Worm (Caenorhabditis elegans) whole organism, young adult: ENCODE data around the gene C27F2.4.
A peak's percentile ranks its signal among the peaks of the same experiment; 100 is the strongest.

ENCODE experiments used
- C06A6.2 ChIP-seq: fragments of 200-800 bp; sonication (Bioruptor generic); conservative IDR thresholded peaks from 2 replicates; pipeline ENCODE4 v1.3.6; 2022; ENCODE audit warnings: missing genetic modification characterization, missing compliant biosample characterization
- F23B12.7 ChIP-seq: sonication (generic microtip); optimal IDR thresholded peaks from 2 replicates; lab custom pipeline; 2017; ENCODE audit warnings: missing genetic modification characterization, mild to moderate bottlenecking, missing compliant biosample characterization, antibody characterized with exemption, moderate library complexity; ENCODE audit not compliant: insufficient read depth
- F39B2.1 ChIP-seq: fragments of 200-800 bp; sonication (Bioruptor generic); IDR thresholded peaks from 2 replicates; pipeline ENCODE4 v1.3.6; 2022; ENCODE audit warnings: missing genetic modification reagents, missing genetic modification characterization, missing compliant biosample characterization
- F55B11.4 ChIP-seq: sonication (generic microtip); optimal IDR thresholded peaks from 2 replicates; lab custom pipeline; 2016; ENCODE audit warnings: missing compliant biosample characterization, missing genetic modification characterization, borderline replicate concordance; ENCODE audit not compliant: insufficient read depth
- K12H6.12 ChIP-seq: fragments of 200-800 bp; sonication (Bioruptor generic); optimal IDR thresholded peaks from 2 replicates; lab custom pipeline; 2018; ENCODE audit warnings: mild to moderate bottlenecking, missing genetic modification characterization, missing compliant biosample characterization
- Y53F4B.3 ChIP-seq: fragments of 200-800 bp; sonication (Bioruptor generic); IDR thresholded peaks from 2 replicates; pipeline ENCODE4 v1.3.6; 2022; ENCODE audit warnings: missing genetic modification reagents, missing genetic modification characterization, missing compliant biosample characterization
- ZK185.1 ChIP-seq: sonication (generic microtip); optimal IDR thresholded peaks from 2 replicates; lab custom pipeline; 2016; ENCODE audit warnings: mild to moderate bottlenecking, missing genetic modification characterization, missing compliant biosample characterization; ENCODE audit not compliant: poor library complexity, severe bottlenecking
- akir-1 ChIP-seq: fragments of 200-800 bp; sonication (Bioruptor generic); optimal IDR thresholded peaks from 2 replicates; lab custom pipeline; 2018; ENCODE audit warnings: mild to moderate bottlenecking, missing genetic modification characterization, moderate library complexity, missing compliant biosample characterization
- ama-1 ChIP-seq, 3 experiments: fragments of 150-350 bp in 1 of 3; sonication (generic microtip) in 2 of 3; optimal IDR thresholded peaks; 2 replicates each; lab custom pipeline; 2014 to 2018; ENCODE audit warnings: missing biosample characterization in 2 of 3, missing genetic modification characterization in 2 of 3, missing genetic modification reagents in 2 of 3
- aptf-2 ChIP-seq: fragments of 200-800 bp; sonication (Bioruptor generic); conservative IDR thresholded peaks from 2 replicates; pipeline ENCODE4 v1.3.6; 2022; ENCODE audit warnings: missing genetic modification reagents, missing genetic modification characterization, missing compliant biosample characterization
- atf-7 ChIP-seq: sonication (generic microtip); optimal IDR thresholded peaks from 2 replicates; lab custom pipeline; 2017; ENCODE audit warnings: mild to moderate bottlenecking, missing genetic modification characterization, missing compliant biosample characterization
- attf-6 ChIP-seq: fragments of 200-800 bp; sonication (Bioruptor generic); IDR thresholded peaks from 2 replicates; pipeline ENCODE4 v1.3.6; 2022; ENCODE audit warnings: missing genetic modification reagents, missing genetic modification characterization, missing compliant biosample characterization
- bed-1 ChIP-seq: fragments of 200-800 bp; sonication (Bioruptor generic); IDR thresholded peaks from 2 replicates; pipeline ENCODE4 v1.3.6; 2022; ENCODE audit warnings: missing genetic modification reagents, missing genetic modification characterization, missing compliant biosample characterization
- cebp-2 ChIP-seq: fragments of 200-800 bp; sonication (Bioruptor generic); IDR thresholded peaks from 2 replicates; pipeline ENCODE4 v1.3.6; 2022; ENCODE audit warnings: missing genetic modification characterization, missing compliant biosample characterization
- ceh-100 ChIP-seq: fragments of 200-800 bp; sonication (Bioruptor generic); IDR thresholded peaks from 2 replicates; pipeline ENCODE4 v1.3.6; 2022; ENCODE audit warnings: missing genetic modification reagents, missing genetic modification characterization, missing compliant biosample characterization
- ceh-27 ChIP-seq: fragments of 200-800 bp; sonication (Bioruptor generic); optimal IDR thresholded peaks from 2 replicates; lab custom pipeline; 2018; ENCODE audit warnings: mild to moderate bottlenecking, missing genetic modification characterization, moderate library complexity, missing compliant biosample characterization
- ceh-40 ChIP-seq: fragments of 200-800 bp; sonication (Bioruptor generic); IDR thresholded peaks from 2 replicates; pipeline ENCODE4 v1.3.6; 2022; ENCODE audit warnings: missing genetic modification characterization, missing compliant biosample characterization
- ceh-58 ChIP-seq: fragments of 200-800 bp; sonication (Bioruptor generic); IDR thresholded peaks from 2 replicates; pipeline ENCODE4 v1.3.6; 2022; ENCODE audit warnings: missing genetic modification characterization, missing compliant biosample characterization
- ceh-79 ChIP-seq: sonication (generic microtip); optimal IDR thresholded peaks from 2 replicates; lab custom pipeline; 2017; ENCODE audit warnings: mild to moderate bottlenecking, missing genetic modification characterization, missing compliant biosample characterization
- dpff-1 ChIP-seq: sonication (generic microtip); optimal IDR thresholded peaks from 2 replicates; lab custom pipeline; 2017; ENCODE audit warnings: mild to moderate bottlenecking, missing genetic modification characterization, missing compliant biosample characterization
- egrh-3 ChIP-seq: fragments of 200-800 bp; sonication (Bioruptor generic); IDR thresholded peaks from 2 replicates; pipeline ENCODE4 v1.3.6; 2022; ENCODE audit warnings: missing genetic modification reagents, missing genetic modification characterization, missing compliant biosample characterization
- gei-17 ChIP-seq: fragments of 200-800 bp; sonication (Bioruptor generic); optimal IDR thresholded peaks from 2 replicates; lab custom pipeline; 2018; ENCODE audit warnings: mild to moderate bottlenecking, missing genetic modification characterization, missing compliant biosample characterization
- hlh-12 ChIP-seq: sonication (generic microtip); optimal IDR thresholded peaks from 2 replicates; lab custom pipeline; 2016; ENCODE audit warnings: missing genetic modification characterization, missing compliant biosample characterization
- hmg-1.2 ChIP-seq: fragments of 200-800 bp; sonication (Bioruptor generic); IDR thresholded peaks from 2 replicates; pipeline ENCODE4 v1.3.6; 2022; ENCODE audit warnings: missing genetic modification reagents, missing genetic modification characterization, missing compliant biosample characterization
- hsf-1 ChIP-seq: fragments of 200-800 bp; sonication (Bioruptor generic); IDR thresholded peaks from 2 replicates; pipeline ENCODE4 v1.3.6; 2022; ENCODE audit warnings: missing genetic modification reagents, missing genetic modification characterization, missing compliant biosample characterization
- lin-35 ChIP-seq, 3 experiments: fragments of 150-350 bp in 2 of 3; sonication (generic microtip) in 1 of 3; optimal IDR thresholded peaks; 2 replicates each; lab custom pipeline; 2014 to 2018; ENCODE audit warnings: missing biosample characterization in 3 of 3, missing genetic modification characterization in 3 of 3, missing genetic modification reagents in 3 of 3
- lin-40 ChIP-seq: sonication (generic microtip); optimal IDR thresholded peaks from 2 replicates; lab custom pipeline; 2016; ENCODE audit warnings: missing genetic modification characterization, mild to moderate bottlenecking, missing compliant biosample characterization, missing genotype, missing genetic modification reagents
- madf-10 ChIP-seq: sonication (generic microtip); optimal IDR thresholded peaks from 2 replicates; lab custom pipeline; 2016; ENCODE audit warnings: mild to moderate bottlenecking, missing genetic modification characterization, missing compliant biosample characterization
- madf-6 ChIP-seq: fragments of 200-800 bp; sonication (Bioruptor generic); IDR thresholded peaks from 2 replicates; pipeline ENCODE4 v1.3.6; 2022; ENCODE audit warnings: missing genetic modification reagents, missing genetic modification characterization, missing compliant biosample characterization
- madf-8 ChIP-seq: fragments of 200-800 bp; sonication (Bioruptor generic); conservative IDR thresholded peaks from 2 replicates; pipeline ENCODE4 v1.3.6; 2022; ENCODE audit warnings: missing genetic modification reagents, missing genetic modification characterization, missing compliant biosample characterization
- mcd-1 ChIP-seq: fragments of 200-800 bp; sonication (Bioruptor generic); IDR thresholded peaks from 2 replicates; pipeline ENCODE4 v1.3.6; 2022; ENCODE audit warnings: missing genetic modification reagents, missing genetic modification characterization, missing compliant biosample characterization
- mel-28 ChIP-seq: sonication (generic microtip); optimal IDR thresholded peaks from 2 replicates; lab custom pipeline; 2016; ENCODE audit warnings: borderline replicate concordance, mild to moderate bottlenecking, missing genetic modification characterization, missing compliant biosample characterization
- nfyb-1 ChIP-seq: fragments of 200-800 bp; sonication (Bioruptor generic); IDR thresholded peaks from 2 replicates; pipeline ENCODE4 v1.3.6; 2022; ENCODE audit warnings: missing genetic modification reagents, missing genetic modification characterization, missing compliant biosample characterization
- nhr-27 ChIP-seq: fragments of 200-800 bp; sonication (Bioruptor generic); optimal IDR thresholded peaks from 2 replicates; lab custom pipeline; 2018; ENCODE audit warnings: mild to moderate bottlenecking, missing genetic modification characterization, moderate library complexity, missing compliant biosample characterization
- pha-4 ChIP-seq: fragments of 150-350 bp; sonication (generic microtip); optimal IDR thresholded peaks from 2 replicates; lab custom pipeline; 2014; ENCODE audit warnings: missing biosample characterization, missing genetic modification reagents, missing genetic modification characterization
- rec-8 ChIP-seq, 2 experiments: sonication (generic microtip); optimal IDR thresholded peaks; 2 replicates each; lab custom pipeline; 2016; ENCODE audit warnings: mild to moderate bottlenecking in 2 of 2, missing genetic modification characterization in 2 of 2, missing genetic modification reagents in 2 of 2, missing genotype in 2 of 2, missing biosample characterization in 1 of 2, missing compliant biosample characterization in 1 of 2, moderate library complexity in 1 of 2
- rpc-1 ChIP-seq, 2 experiments: fragments of 150-350 bp in 1 of 2; sonication (generic microtip) in 1 of 2; optimal IDR thresholded peaks; 2 replicates each; lab custom pipeline; 2014 to 2018; ENCODE audit warnings: missing biosample characterization in 1 of 2, missing genetic modification characterization in 1 of 2, missing genetic modification reagents in 1 of 2, missing genotype in 1 of 2
- sea-2 ChIP-seq: fragments of 200-800 bp; sonication (Bioruptor generic); IDR thresholded peaks from 2 replicates; pipeline ENCODE4 v1.3.6; 2022; ENCODE audit warnings: missing genetic modification characterization, missing compliant biosample characterization
- snpc-1.3 ChIP-seq: sonication (generic microtip); optimal IDR thresholded peaks from 2 replicates; lab custom pipeline; 2017; ENCODE audit warnings: missing genetic modification characterization, mild to moderate bottlenecking, missing compliant biosample characterization, antibody characterized with exemption, moderate library complexity, missing genotype, missing genetic modification reagents; ENCODE audit not compliant: insufficient read depth
- snpc-3.4 ChIP-seq: sonication (generic microtip); optimal IDR thresholded peaks from 2 replicates; lab custom pipeline; 2017; ENCODE audit warnings: missing genetic modification characterization, mild to moderate bottlenecking, missing compliant biosample characterization, antibody characterized with exemption, moderate library complexity, missing genotype, missing genetic modification reagents
- tbp1 ChIP-seq: fragments of 200-800 bp; sonication (Bioruptor generic); optimal IDR thresholded peaks from 2 replicates; lab custom pipeline; 2018; ENCODE audit warnings: mild to moderate bottlenecking, missing genetic modification characterization, missing compliant biosample characterization
- tbx-9 ChIP-seq: sonication (generic microtip); optimal IDR thresholded peaks from 2 replicates; lab custom pipeline; 2016; ENCODE audit warnings: borderline replicate concordance, missing genetic modification characterization, inconsistent platforms, missing compliant biosample characterization
- unc-130 ChIP-seq: sonication (generic microtip); optimal IDR thresholded peaks from 2 replicates; lab custom pipeline; 2016; ENCODE audit warnings: missing genetic modification reagents, missing genetic modification characterization, missing compliant biosample characterization
- unc-62 ChIP-seq: fragments of 150-350 bp; optimal IDR thresholded peaks from 2 replicates; lab custom pipeline; 2014; ENCODE audit warnings: missing biosample characterization, missing genetic modification reagents, missing genetic modification characterization
- zim-3 ChIP-seq: sonication (generic microtip); optimal IDR thresholded peaks from 2 replicates; lab custom pipeline; 2017; ENCODE audit warnings: mild to moderate bottlenecking, missing genetic modification characterization, moderate library complexity, missing compliant biosample characterization
- ztf-18 ChIP-seq: sonication (generic microtip); optimal IDR thresholded peaks from 2 replicates; lab custom pipeline; 2016; ENCODE audit warnings: missing genotype, mild to moderate bottlenecking, missing genetic modification characterization, missing compliant biosample characterization
- ztf-28 ChIP-seq: fragments of 200-800 bp; sonication (Bioruptor generic); IDR thresholded peaks from 2 replicates; pipeline ENCODE4 v1.3.6; 2022; ENCODE audit warnings: missing genetic modification reagents, missing genetic modification characterization, missing compliant biosample characterization

C27F2.4 gene

DNA sequence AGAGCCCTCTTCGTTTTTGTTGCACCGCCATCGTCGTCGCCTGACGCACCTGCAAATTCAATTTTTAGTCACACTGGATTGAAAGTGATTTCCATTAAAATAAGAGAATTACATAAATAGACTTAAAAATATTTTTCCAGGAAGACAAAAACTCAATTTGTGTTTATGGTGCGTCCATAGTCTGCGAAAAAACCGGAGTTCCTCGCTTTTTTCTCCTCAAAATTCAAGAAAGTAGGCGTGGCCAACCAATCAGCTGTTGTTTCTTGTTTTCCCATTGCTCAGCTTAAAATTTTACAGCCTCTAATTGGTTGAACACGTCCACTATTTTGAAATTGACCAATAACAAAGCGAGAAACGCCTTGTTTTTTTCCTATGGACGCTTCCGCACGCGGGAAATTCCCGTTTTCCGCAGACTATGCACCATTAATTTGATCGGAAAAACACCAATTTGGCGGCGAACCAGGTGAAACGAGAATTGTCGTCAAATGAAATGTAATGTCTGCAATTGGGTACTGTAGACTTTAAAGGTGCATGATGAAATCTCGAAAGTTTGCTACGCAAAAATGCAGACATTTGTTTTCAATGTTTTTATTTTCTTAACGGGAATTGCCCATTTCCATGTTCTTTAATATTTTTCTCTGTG, 24.5 kb upstream of the C27F2.4 start, which contains the start of gene C27F2.7 (continued):
- TF ChIP-seq attf-6 (GFP tag; lab: Robert Waterston, UW) (peak; percentile 22; the same call in 1 of the 2 replicates), nfyb-1 (GFP tag; lab: Robert Waterston, UW) (peak; percentile 95), sea-2 (no peak), unc-62 (GFP tag; lab: Kevin White, UChicago) (no peak), ceh-79 (tag; lab: Kevin White, UChicago) (no peak), ceh-40 (GFP tag; lab: Robert Waterston, UW) (no peak), nhr-27 (tag; lab: Kevin White, UChicago) (no peak), snpc-1.3 (tag; lab: Kevin White, UChicago) (no peak), F23B12.7 (no peak), madf-6 (GFP tag; lab: Robert Waterston, UW) (peak; percentile 94), ceh-58 (GFP tag; lab: Robert Waterston, UW) (no peak), tbp1 (GFP tag; lab: Kevin White, UChicago) (peak; percentile 41), ceh-27 (GFP tag; lab: Kevin White, UChicago) (no peak), hlh-12 (tag; lab: Kevin White, UChicago) (no peak), mcd-1 (GFP tag; lab: Robert Waterston, UW) (no peak), tbx-9 (no peak), Y53F4B.3 (GFP tag; lab: Robert Waterston, UW) (no peak), atf-7 (no peak), bed-1 (GFP tag; lab: Robert Waterston, UW) (no peak), ztf-28 (no peak), rec-8 (tag; optimal IDR thresholded peaks at IDR 0.05; lab: Kevin White, UChicago) (no peak), lin-35 (GFP tag; optimal IDR thresholded peaks at IDR 0.05; lab: Kevin White, UChicago) (no peak), egrh-3 (GFP tag; lab: Robert Waterston, UW) (no peak), snpc-3.4 (tag; lab: Kevin White, UChicago) (no peak), pha-4 (tag; lab: Kevin White, UChicago) (no peak), K12H6.12 (tag; lab: Kevin White, UChicago) (no peak), dpff-1 (tag; lab: Kevin White, UChicago) (no peak), hmg-1.2 (GFP tag; lab: Robert Waterston, UW) (peak; percentile 48), ceh-100 (GFP tag; lab: Robert Waterston, UW) (no peak), aptf-2 (GFP tag; lab: Robert Waterston, UW) (0 out of 2 replicates have a peak, but pooled peaks have one; percentile 34), ama-1 (optimal IDR thresholded peaks at IDR 0.05; lab: Kevin White, UChicago) (no peak), ama-1 (GFP tag; optimal IDR thresholded peaks at IDR 0.05; lab: Kevin White, UChicago) (no peak), unc-130 (GFP tag; lab: Kevin White, UChicago) (peak; percentile 45), madf-10 (tag; lab: Kevin White, UChicago) (no peak), rpc-1 (optimal IDR thresholded peaks at IDR 0.05; lab: Kevin White, UChicago) (no peak), rpc-1 (tag; optimal IDR thresholded peaks at IDR 0.05; lab: Kevin White, UChicago) (no peak), gei-17 (GFP tag; lab: Kevin White, UChicago) (no peak), hsf-1 (GFP tag; lab: Robert Waterston, UW) (peak; percentile 70), akir-1 (GFP tag; lab: Kevin White, UChicago) (no peak), F39B2.1 (GFP tag; lab: Robert Waterston, UW) (no peak), madf-8 (GFP tag; lab: Robert Waterston, UW) (peak; percentile 90), ZK185.1 (tag; lab: Kevin White, UChicago) (no peak), cebp-2 (no peak), F55B11.4 (tag; lab: Kevin White, UChicago) (no peak), lin-40 (tag; lab: Kevin White, UChicago) (no peak), C06A6.2 (GFP tag; lab: Robert Waterston, UW) (no peak), zim-3 (tag; lab: Kevin White, UChicago) (no peak), ztf-18 (peak; percentile 46), mel-28 (tag; lab: Kevin White, UChicago) (no peak)
